Worm (Caenorhabditis elegans): ENCODE data around the gene B0554.1.

DNA sequence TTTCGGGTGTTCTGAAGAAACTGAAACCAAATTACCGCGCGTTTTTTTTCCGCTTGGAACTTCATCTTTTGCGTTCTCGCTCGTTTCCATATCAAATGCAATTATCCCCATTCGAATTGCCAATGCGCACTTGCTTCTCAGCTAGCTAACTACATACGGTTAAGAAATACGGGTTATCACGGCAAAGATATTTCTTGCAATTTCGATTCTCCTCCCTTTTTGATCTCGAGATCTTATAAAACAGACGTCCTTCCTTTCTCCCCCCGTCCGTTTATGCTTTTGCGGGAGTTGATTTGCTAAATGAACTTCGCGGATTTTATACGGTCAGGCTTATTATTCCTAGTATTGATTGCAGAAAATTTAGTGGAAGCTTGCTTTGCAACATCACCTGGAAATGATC is 9.3 kb upstream of the B0554.1 start, which contains the start of gene B0554.4:
- TF ChIP-seq ref-1 (GFP tag; conservative IDR thresholded peaks at IDR 0.05), result no peak
- TF ChIP-seq tab-1 (GFP tag; IDR thresholded peaks at IDR 0.05), result no peak
- TF ChIP-seq flt-1 (GFP tag; IDR thresholded peaks at IDR 0.05), result no peak
- no peak for TF ChIP-seq cog-1 (tag; optimal IDR thresholded peaks at IDR 0.05)
- no peak for TF ChIP-seq med-1 (GFP tag; optimal IDR thresholded peaks at IDR 0.05; ENCODE audit: insufficient read depth)
- no peak for TF ChIP-seq klf-2 (GFP tag; conservative IDR thresholded peaks at IDR 0.05)
- no peak for TF ChIP-seq T22C8.4 (GFP tag; IDR thresholded peaks at IDR 0.05)
